Fruit fly (Drosophila melanogaster) whole organism, embryonic: ENCODE data around the gene galectin.

ENCODE experiments used
- Asciz ChIP-seq: fragments of 200-800 bp; sonication (Bioruptor generic); optimal IDR thresholded peaks from 2 replicates; lab custom pipeline; 2017; ENCODE audit warnings: missing biosample characterization, mild to moderate bottlenecking, missing genetic modification characterization, missing genetic modification reagents
- Atf-2 ChIP-seq: fragments of 200-800 bp; sonication (Bioruptor generic); optimal IDR thresholded peaks from 2 replicates; lab custom pipeline; 2016; ENCODE audit warnings: missing biosample characterization, missing genetic modification characterization
- Bdp1 ChIP-seq: fragments of 200-800 bp; sonication (Bioruptor generic); optimal IDR thresholded peaks from 3 replicates; lab custom pipeline; 2016; ENCODE audit warnings: missing biosample characterization, missing genetic modification characterization
- CG11093 ChIP-seq: fragments of 200-800 bp; sonication (Bioruptor generic); IDR thresholded peaks from 3 replicates; pipeline ENCODE4 v1.3.6; 2022; ENCODE audit warnings: missing biosample characterization, missing genetic modification characterization
- CG11398 ChIP-seq: fragments of 200-800 bp; sonication (Bioruptor generic); optimal IDR thresholded peaks from 2 replicates; lab custom pipeline; 2016; ENCODE audit warnings: missing biosample characterization, missing genetic modification characterization
- CG12391 ChIP-seq: fragments of 200-800 bp; sonication (Bioruptor generic); optimal IDR thresholded peaks from 3 replicates; lab custom pipeline; 2018; ENCODE audit warnings: missing biosample characterization, mild to moderate bottlenecking, missing genetic modification characterization, moderate library complexity
- CG13624 ChIP-seq: fragments of 200-800 bp; sonication (Bioruptor generic); optimal IDR thresholded peaks from 2 replicates; lab custom pipeline; 2016; ENCODE audit warnings: missing biosample characterization, missing genetic modification characterization
- CG14710 ChIP-seq: fragments of 200-800 bp; sonication (Bioruptor generic); optimal IDR thresholded peaks from 3 replicates; lab custom pipeline; 2019; ENCODE audit warnings: missing biosample characterization, mild to moderate bottlenecking, missing genetic modification characterization, moderate library complexity
- CG14965 ChIP-seq: fragments of 200-800 bp; sonication (Bioruptor generic); optimal IDR thresholded peaks from 2 replicates; lab custom pipeline; 2016; ENCODE audit warnings: missing biosample characterization, missing genetic modification characterization, borderline replicate concordance
- CG16813 ChIP-seq: fragments of 200-800 bp; sonication (Bioruptor generic); IDR thresholded peaks from 3 replicates; pipeline ENCODE4 v1.3.6; 2022; ENCODE audit warnings: missing biosample characterization, missing genetic modification characterization; ENCODE audit not compliant: partially characterized antibody
- CG17328 ChIP-seq: fragments of 200-800 bp; sonication (Bioruptor generic); IDR thresholded peaks from 2 replicates; pipeline ENCODE4 v1.3.6; 2022; ENCODE audit warnings: missing biosample characterization, missing genetic modification characterization
- CG31224 ChIP-seq: fragments of 200-800 bp; sonication (Bioruptor generic); IDR thresholded peaks from 2 replicates; pipeline ENCODE4 v1.3.6; 2022; ENCODE audit warnings: missing biosample characterization, missing genetic modification characterization
- CG3163 ChIP-seq: fragments of 200-800 bp; sonication (Bioruptor generic); optimal IDR thresholded peaks from 3 replicates; lab custom pipeline; 2016; ENCODE audit warnings: missing biosample characterization, missing genetic modification characterization
- CG42726 ChIP-seq: fragments of 200-800 bp; sonication (Bioruptor generic); IDR thresholded peaks from 2 replicates; pipeline ENCODE4 v1.3.6; 2022; ENCODE audit warnings: missing biosample characterization, missing genetic modification characterization; ENCODE audit not compliant: partially characterized antibody
- CG7987 ChIP-seq: fragments of 200-800 bp; sonication (Bioruptor generic); optimal IDR thresholded peaks from 2 replicates; lab custom pipeline; 2018; ENCODE audit warnings: missing biosample characterization, mild to moderate bottlenecking, missing genetic modification characterization, moderate library complexity
- CG8281 ChIP-seq: fragments of 200-800 bp; sonication (Bioruptor generic); optimal IDR thresholded peaks from 2 replicates; lab custom pipeline; 2018; ENCODE audit warnings: missing biosample characterization, mild to moderate bottlenecking, missing genetic modification characterization, moderate library complexity
- CG9609 ChIP-seq: fragments of 200-800 bp; sonication (Bioruptor generic); optimal IDR thresholded peaks from 3 replicates; lab custom pipeline; 2016; ENCODE audit warnings: missing biosample characterization, missing genetic modification characterization
- CG9876 ChIP-seq: fragments of 200-800 bp; sonication (Bioruptor generic); optimal IDR thresholded peaks from 2 replicates; lab custom pipeline; 2016; ENCODE audit warnings: missing biosample characterization, missing genetic modification characterization
- Deaf1 ChIP-seq: fragments of 200-800 bp; optimal IDR thresholded peaks from 3 replicates; lab custom pipeline; 2019; ENCODE audit warnings: missing biosample characterization, mild to moderate bottlenecking, missing genetic modification characterization, moderate library complexity
- Fer3 ChIP-seq: fragments of 200-800 bp; sonication (Bioruptor generic); optimal IDR thresholded peaks from 2 replicates; lab custom pipeline; 2018; ENCODE audit warnings: missing biosample characterization, mild to moderate bottlenecking, missing genetic modification characterization, moderate library complexity
- HmgD ChIP-seq: fragments of 200-800 bp; sonication (Bioruptor generic); optimal IDR thresholded peaks from 3 replicates; lab custom pipeline; 2016; ENCODE audit warnings: missing biosample characterization, missing genetic modification characterization
- Hsf ChIP-seq: fragments of 200-800 bp; sonication (Bioruptor generic); optimal IDR thresholded peaks from 3 replicates; lab custom pipeline; 2016; ENCODE audit warnings: missing biosample characterization, missing genetic modification characterization
- MBD-R2 ChIP-seq: fragments of 200-800 bp; sonication (Bioruptor generic); IDR thresholded peaks from 2 replicates; pipeline ENCODE4 v1.3.6; 2022; ENCODE audit warnings: missing biosample characterization, missing genetic modification characterization
- Med ChIP-seq: fragments of 200-800 bp; sonication (Bioruptor generic); peaks from one replicate; lab custom pipeline; 2016; ENCODE audit warnings: missing biosample characterization, missing genetic modification characterization, mild to moderate bottlenecking, inconsistent platforms, moderate library complexity
- Nf-YB ChIP-seq: fragments of 200-800 bp; sonication (Bioruptor generic); optimal IDR thresholded peaks from 3 replicates; lab custom pipeline; 2019; ENCODE audit warnings: missing biosample characterization, mild to moderate bottlenecking, missing genetic modification characterization, moderate library complexity
- NfI ChIP-seq: fragments of 200-800 bp; sonication (Bioruptor generic); optimal IDR thresholded peaks from 3 replicates; lab custom pipeline; 2018; ENCODE audit warnings: missing biosample characterization, mild to moderate bottlenecking, missing genetic modification characterization, moderate library complexity
- Ptx1 ChIP-seq: fragments of 200-800 bp; sonication (Bioruptor generic); IDR thresholded peaks from 2 replicates; pipeline ENCODE4 v1.3.6; 2022; ENCODE audit warnings: missing biosample characterization, missing genetic modification characterization
- aop ChIP-seq: fragments of 200-800 bp; sonication (Bioruptor generic); IDR thresholded peaks from 2 replicates; pipeline ENCODE4 v1.3.6; 2022; ENCODE audit warnings: missing biosample characterization, missing genetic modification characterization
- chif ChIP-seq, 2 experiments: fragments of 200-800 bp; sonication (Bioruptor generic); optimal IDR thresholded peaks; 3 replicates each; lab custom pipeline; 2016; ENCODE audit warnings: missing biosample characterization in 2 of 2, missing genetic modification characterization in 2 of 2
- ci ChIP-seq: fragments of 200-800 bp; sonication (Bioruptor generic); IDR thresholded peaks from 3 replicates; pipeline ENCODE4 v1.3.6; 2022; ENCODE audit warnings: missing biosample characterization, missing genetic modification characterization
- crol ChIP-seq: fragments of 200-800 bp; sonication (Bioruptor generic); IDR thresholded peaks from 2 replicates; pipeline ENCODE4 v1.3.6; 2022; ENCODE audit warnings: missing biosample characterization, missing genetic modification characterization
- dysf ChIP-seq: fragments of 200-800 bp; sonication (Bioruptor generic); IDR thresholded peaks from 3 replicates; pipeline ENCODE4 v1.3.6; 2022; ENCODE audit warnings: missing biosample characterization, missing genetic modification characterization
- gcm ChIP-seq: fragments of 200-800 bp; sonication (Bioruptor generic); optimal IDR thresholded peaks from 2 replicates; lab custom pipeline; 2019; ENCODE audit warnings: missing biosample characterization, mild to moderate bottlenecking, missing genetic modification characterization, moderate library complexity
- gsb-n ChIP-seq: fragments of 200-800 bp; sonication (Bioruptor generic); optimal IDR thresholded peaks from 3 replicates; lab custom pipeline; 2018; ENCODE audit warnings: missing biosample characterization, mild to moderate bottlenecking, missing genetic modification characterization
- her ChIP-seq: fragments of 200-800 bp; sonication (Bioruptor generic); optimal IDR thresholded peaks from 2 replicates; lab custom pipeline; 2016; ENCODE audit warnings: missing biosample characterization, missing genetic modification characterization
- hth ChIP-seq: fragments of >200 bp; optimal IDR thresholded peaks from 2 replicates; lab custom pipeline; 2017; ENCODE audit warnings: inconsistent platforms
- knrl ChIP-seq: fragments of 200-800 bp; sonication (Bioruptor generic); IDR thresholded peaks from 3 replicates; pipeline ENCODE4 v1.3.6; 2022; ENCODE audit warnings: missing biosample characterization, missing genetic modification characterization; ENCODE audit not compliant: partially characterized antibody
- lbe ChIP-seq: fragments of 200-800 bp; sonication (Bioruptor generic); optimal IDR thresholded peaks from 2 replicates; lab custom pipeline; 2016; ENCODE audit warnings: missing biosample characterization, mild to moderate bottlenecking, missing genetic modification characterization
- pan ChIP-seq, 4 experiments: fragments of >200 bp in 3 of 4; fragments of 200-800 bp in 1 of 4; sonication (Bioruptor generic) in 1 of 4; optimal IDR thresholded peaks in 3 of 4; IDR thresholded peaks in 1 of 4; 2 replicates each; pipeline versions ENCODE4 v1.3.6 to Lab custom; 2017 to 2022; ENCODE audit warnings: missing biosample characterization in 2 of 4, missing genetic modification characterization in 2 of 4, mixed read lengths in 1 of 4
- pita ChIP-seq: fragments of 200-800 bp; sonication (Bioruptor generic); optimal IDR thresholded peaks from 2 replicates; lab custom pipeline; 2017; ENCODE audit warnings: missing biosample characterization, mild to moderate bottlenecking, missing genetic modification characterization
- row ChIP-seq: fragments of 200-800 bp; sonication (Bioruptor generic); IDR thresholded peaks from 3 replicates; pipeline ENCODE4 v1.3.6; 2022; ENCODE audit warnings: missing biosample characterization, missing genetic modification characterization
- slou ChIP-seq: fragments of 200-800 bp; sonication (Bioruptor generic); optimal IDR thresholded peaks from 3 replicates; lab custom pipeline; 2016; ENCODE audit warnings: missing biosample characterization, missing genetic modification characterization
- slp2 ChIP-seq: fragments of 200-800 bp; sonication (Bioruptor generic); optimal IDR thresholded peaks from 2 replicates; lab custom pipeline; 2016; ENCODE audit warnings: missing biosample characterization, missing genetic modification characterization
- so ChIP-seq: fragments of 200-800 bp; sonication (Bioruptor generic); IDR thresholded peaks from 3 replicates; pipeline ENCODE4 v1.3.6; 2022; ENCODE audit warnings: missing biosample characterization, missing genetic modification characterization
- sob ChIP-seq: fragments of 200-800 bp; sonication (Bioruptor generic); IDR thresholded peaks from 2 replicates; pipeline ENCODE4 v1.3.6; 2022; ENCODE audit warnings: missing biosample characterization, missing genetic modification characterization
- tll ChIP-seq, 2 experiments: fragments of 200-800 bp in 1 of 2; fragments of >200 bp in 1 of 2; sonication (Bioruptor generic) in 1 of 2; optimal IDR thresholded peaks; 2 replicates each; lab custom pipeline; 2017 to 2019; ENCODE audit warnings: missing biosample characterization in 2 of 2, missing genetic modification characterization in 2 of 2, mild to moderate bottlenecking in 1 of 2, moderate library complexity in 1 of 2
- tup ChIP-seq: fragments of 200-800 bp; sonication (Bioruptor generic); optimal IDR thresholded peaks from 2 replicates; lab custom pipeline; 2016; ENCODE audit warnings: missing biosample characterization, mild to moderate bottlenecking, missing genetic modification characterization, moderate library complexity
- vfl ChIP-seq: fragments of 200-800 bp; sonication (Bioruptor generic); optimal IDR thresholded peaks from 2 replicates; lab custom pipeline; 2016; ENCODE audit warnings: missing biosample characterization, missing genetic modification characterization
- yki ChIP-seq: fragments of >200 bp; optimal IDR thresholded peaks from 3 replicates; lab custom pipeline; 2018
- zen2 ChIP-seq: fragments of 200-800 bp; sonication (Bioruptor generic); IDR thresholded peaks from 3 replicates; pipeline ENCODE4 v1.3.6; 2022; ENCODE audit warnings: missing biosample characterization, missing genetic modification characterization; ENCODE audit not compliant: partially characterized antibody

The galectin gene

dm6 chr2L:102161-102761 lies 30.7 kb downstream of the galectin start, which contains the start of gene Creld (continued):
- no peak for TF ChIP-seq CG8281 (tag; lab: Kevin White, UChicago)
- TF ChIP-seq knrl (GFP tag; lab: Robert Waterston, UW) = peak; percentile 100
- TF ChIP-seq MBD-R2 (GFP tag; lab: Robert Waterston, UW) = peak; percentile 90
- TF ChIP-seq Bdp1 = no peak
- no peak for TF ChIP-seq slou (GFP tag; lab: Kevin White, UChicago)
- peak; percentile 51; the same call in 1 of the 2 replicates for TF ChIP-seq sob (GFP tag; lab: Robert Waterston, UW)
- peak; percentile 86 for TF ChIP-seq Med (GFP tag; lab: Kevin White, UChicago)
- no peak for TF ChIP-seq gcm (GFP tag; lab: Kevin White, UChicago)
- TF ChIP-seq her (GFP tag; lab: Kevin White, UChicago) = no peak
- TF ChIP-seq CG9876 (GFP tag; lab: Kevin White, UChicago) = no peak
- no peak for TF ChIP-seq aop (GFP tag; lab: Robert Waterston, UW)
- peak; percentile 39 for TF ChIP-seq CG14710 (tag; lab: Kevin White, UChicago)
- no peak for TF ChIP-seq CG9609 (GFP tag; lab: Kevin White, UChicago)
- no peak for TF ChIP-seq CG14965 (GFP tag; lab: Kevin White, UChicago)
- TF ChIP-seq pita (GFP tag; lab: Kevin White, UChicago) = peak; percentile 47
- TF ChIP-seq HmgD (GFP tag; lab: Kevin White, UChicago) = peak; percentile 13
- TF ChIP-seq NfI (GFP tag; lab: Kevin White, UChicago) = no peak
- TF ChIP-seq CG12391 (tag; lab: Kevin White, UChicago) = no peak
- no peak for TF ChIP-seq crol
- no peak for TF ChIP-seq CG31224 (GFP tag; lab: Robert Waterston, UW)
- TF ChIP-seq CG7987 (GFP tag; lab: Kevin White, UChicago) = peak; percentile 16
- TF ChIP-seq pan (optimal IDR thresholded peaks at IDR 0.05; lab: Kevin White, UChicago) = no peak
- no peak for TF ChIP-seq pan (GFP tag; optimal IDR thresholded peaks at IDR 0.05 in 1 of 2, IDR thresholded peaks at IDR 0.05 in 1 of 2)
- TF ChIP-seq zen2 (GFP tag; lab: Robert Waterston, UW) = peak; percentile 100
- no peak for TF ChIP-seq tup (GFP tag; lab: Kevin White, UChicago)
- TF ChIP-seq CG13624 (GFP tag; lab: Kevin White, UChicago) = peak; percentile 52
- no peak for TF ChIP-seq CG3163 (GFP tag; lab: Kevin White, UChicago)
- TF ChIP-seq gsb-n (tag; lab: Kevin White, UChicago) = no peak
- TF ChIP-seq Nf-YB (GFP tag; lab: Kevin White, UChicago) = no peak
- TF ChIP-seq CG42726 (GFP tag; lab: Robert Waterston, UW) = peak; percentile 100
- TF ChIP-seq yki (lab: Kevin White, UChicago) = no peak
- TF ChIP-seq tll (GFP tag; optimal IDR thresholded peaks at IDR 0.05; lab: Kevin White, UChicago) = no peak
- TF ChIP-seq CG16813 = peak; percentile 100
- no peak for TF ChIP-seq Deaf1 (tag; lab: Kevin White, UChicago)
- no peak for TF ChIP-seq Fer3 (tag; lab: Kevin White, UChicago)
- peak; percentile 45 for TF ChIP-seq row (GFP tag; lab: Robert Waterston, UW)
- TF ChIP-seq chif (GFP tag; optimal IDR thresholded peaks at IDR 0.05; lab: Kevin White, UChicago) = no peak
- no peak for TF ChIP-seq Hsf (GFP tag; lab: Kevin White, UChicago)
- TF ChIP-seq CG17328 (GFP tag; lab: Robert Waterston, UW) = no peak
- TF ChIP-seq Ptx1 (GFP tag; lab: Robert Waterston, UW) = no peak
- no peak for TF ChIP-seq so (GFP tag; lab: Robert Waterston, UW)
- no peak for TF ChIP-seq Asciz (GFP tag; lab: Kevin White, UChicago)
- no peak for TF ChIP-seq hth (lab: Kevin White, UChicago)
- TF ChIP-seq vfl = peak; percentile 23
- no peak for TF ChIP-seq CG11093 (GFP tag; lab: Robert Waterston, UW)
- TF ChIP-seq dysf (GFP tag; lab: Robert Waterston, UW) = no peak
- TF ChIP-seq slp2 = no peak
- TF ChIP-seq CG11398 (GFP tag; lab: Kevin White, UChicago) = no peak
- TF ChIP-seq Atf-2 (GFP tag; lab: Kevin White, UChicago) = peak; percentile 0
- TF ChIP-seq ci (GFP tag; lab: Robert Waterston, UW) = no peak
- peak; percentile 61 for TF ChIP-seq lbe (GFP tag; lab: Kevin White, UChicago)
